Worm (Caenorhabditis elegans) whole organism, young adult: ENCODE data around the gene nspa-9.

ENCODE experiments used
- T26A5.8 ChIP-seq: sonication (generic microtip); optimal IDR thresholded peaks from 2 replicates; lab custom pipeline; 2016; ENCODE audit warnings: missing genetic modification characterization, missing compliant biosample characterization
- attf-3 ChIP-seq: fragments of 200-800 bp; sonication (Bioruptor generic); conservative IDR thresholded peaks from 2 replicates; pipeline ENCODE4 v1.3.6; 2022; ENCODE audit warnings: missing genetic modification reagents, missing genetic modification characterization, missing compliant biosample characterization
- somi-1 ChIP-seq: fragments of 200-800 bp; sonication (Bioruptor generic); optimal IDR thresholded peaks from 2 replicates; lab custom pipeline; 2018; ENCODE audit warnings: mild to moderate bottlenecking, missing genetic modification characterization, missing compliant biosample characterization

DNA sequence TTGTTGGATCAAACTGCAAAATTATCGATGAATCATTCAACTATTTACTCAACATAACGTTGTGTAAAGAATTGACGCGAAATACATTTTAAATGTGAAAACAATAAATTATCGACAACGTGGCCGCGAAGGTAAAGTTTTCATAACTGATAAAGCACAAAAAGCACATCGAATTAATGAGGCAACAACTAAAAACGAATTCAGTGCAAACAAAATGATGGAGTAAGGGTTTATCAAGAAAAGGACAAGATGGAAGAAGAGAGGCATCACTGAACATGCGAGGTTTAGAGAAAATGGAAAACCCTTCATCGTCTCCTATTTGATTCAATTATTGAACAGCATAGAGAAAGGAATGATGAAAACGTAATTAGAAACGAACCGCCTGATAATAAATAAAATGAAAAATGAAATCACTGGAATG is 15.1 kb upstream of the nspa-9 start, which contains the start of gene D1053.4:
- TF ChIP-seq somi-1 (GFP tag; lab: Kevin White, UChicago) (no peak), attf-3 (no peak), T26A5.8 (tag; lab: Kevin White, UChicago) (no peak)
